Worm (Caenorhabditis elegans): ENCODE data around the gene K02E11.10.
A peak's percentile ranks its signal among the peaks of the same experiment; 100 is the strongest.

K02E11.10 gene

ce11 chrV:14246761-14247160, 5.8 kb upstream of the K02E11.10 start, which contains the start of gene K02E11.3:
K02E11.3 (minus strand) TSS chrV:14246861.
- TF ChIP-seq ref-1 (GFP tag; conservative IDR thresholded peaks at IDR 0.05), result no peak
- no peak for TF ChIP-seq cog-1 (tag; optimal IDR thresholded peaks at IDR 0.05)
- TF ChIP-seq med-1 (GFP tag; optimal IDR thresholded peaks at IDR 0.05; ENCODE audit: insufficient read depth), result no peak

ce11 chrV:14243904-14244303, 3.0 kb upstream of the K02E11.10 start, which contains the start of gene sre-7:
sre-7 (plus strand) TSS chrV:14244204.
- TF ChIP-seq ztf-29 (GFP tag; IDR thresholded peaks at IDR 0.05) (no peak), T22C8.4 (GFP tag; IDR thresholded peaks at IDR 0.05) (no peak), cog-1 (tag; optimal IDR thresholded peaks at IDR 0.05) (no peak), ztf-23 (GFP tag; IDR thresholded peaks at IDR 0.05) (no peak), flt-1 (GFP tag; IDR thresholded peaks at IDR 0.05) (no peak)

ce11 chrV:14237447-14237846, 3.5 kb downstream of the K02E11.10 start:
- TF ChIP-seq flt-1 (GFP tag; IDR thresholded peaks at IDR 0.05), result peak; percentile 70
- peak; percentile 42; the same call in 1 of the 2 replicates for TF ChIP-seq ztf-23 (GFP tag; IDR thresholded peaks at IDR 0.05)
- peak; percentile 28; the same call in 1 of the 2 replicates for TF ChIP-seq T22C8.4 (GFP tag; IDR thresholded peaks at IDR 0.05)
- TF ChIP-seq tab-1 (GFP tag; IDR thresholded peaks at IDR 0.05), result peak; percentile 65; the same call in 1 of the 2 replicates

ce11 chrV:14235942-14236341, 5.0 kb downstream of the K02E11.10 start, which contains the start of gene ent-3:
ent-3 (minus strand) TSS chrV:14236042.
- TF ChIP-seq cog-1 (tag; optimal IDR thresholded peaks at IDR 0.05) (no peak), tab-1 (GFP tag; IDR thresholded peaks at IDR 0.05) (no peak), med-1 (GFP tag; optimal IDR thresholded peaks at IDR 0.05; ENCODE audit: insufficient read depth) (no peak), ref-1 (GFP tag; conservative IDR thresholded peaks at IDR 0.05) (no peak), klf-2 (GFP tag; conservative IDR thresholded peaks at IDR 0.05) (no peak), flt-1 (GFP tag; IDR thresholded peaks at IDR 0.05) (no peak), ztf-29 (GFP tag; IDR thresholded peaks at IDR 0.05) (no peak), T22C8.4 (GFP tag; IDR thresholded peaks at IDR 0.05) (no peak), ztf-23 (GFP tag; IDR thresholded peaks at IDR 0.05) (no peak)

ce11 chrV:14231656-14232055, 9.3 kb downstream of the K02E11.10 start:
- TF ChIP-seq klf-2 (GFP tag; conservative IDR thresholded peaks at IDR 0.05) (no peak), tab-1 (GFP tag; IDR thresholded peaks at IDR 0.05) (no peak), ref-1 (GFP tag; conservative IDR thresholded peaks at IDR 0.05) (no peak), flt-1 (GFP tag; IDR thresholded peaks at IDR 0.05) (no peak), ztf-23 (GFP tag; IDR thresholded peaks at IDR 0.05) (no peak), ztf-29 (GFP tag; IDR thresholded peaks at IDR 0.05) (no peak), cog-1 (tag; optimal IDR thresholded peaks at IDR 0.05) (no peak), T22C8.4 (GFP tag; IDR thresholded peaks at IDR 0.05) (no peak), med-1 (GFP tag; optimal IDR thresholded peaks at IDR 0.05; ENCODE audit: insufficient read depth) (no peak)

DNA sequence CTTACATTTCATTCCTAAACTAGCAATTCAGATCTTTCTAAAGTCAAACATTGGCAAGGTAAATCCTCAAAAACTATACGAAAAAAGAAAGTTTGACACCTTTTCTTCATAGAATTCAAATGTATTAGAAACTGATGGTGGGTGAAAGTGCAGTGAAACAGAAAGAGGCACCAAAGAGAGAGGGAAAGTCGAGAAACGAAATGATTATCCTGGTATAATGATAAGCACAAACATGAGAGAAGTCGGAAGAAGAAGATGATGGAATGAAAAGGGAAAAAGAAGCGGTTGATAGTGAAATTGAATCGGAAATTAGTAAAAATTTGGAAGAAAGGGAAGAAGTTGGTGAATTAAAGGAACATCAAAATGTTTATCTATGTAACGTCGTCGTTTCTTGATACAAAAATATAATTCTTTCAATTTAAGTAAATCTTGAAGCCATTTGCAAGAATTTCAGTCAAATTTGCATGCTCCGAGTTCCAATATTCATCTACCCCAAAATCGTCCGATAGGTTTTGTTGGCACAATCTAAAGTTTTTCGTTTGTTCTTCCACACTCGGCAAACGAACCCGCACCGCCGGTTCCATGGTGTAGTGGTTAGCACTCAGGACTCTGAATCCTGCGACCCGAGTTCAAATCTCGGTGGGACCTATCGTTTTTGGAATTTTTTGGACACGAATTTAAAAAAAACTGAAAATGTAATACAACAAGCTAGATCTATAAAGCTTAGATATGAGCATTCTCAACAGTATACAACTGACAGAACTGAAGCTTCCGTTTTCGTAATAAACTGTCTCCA, 10.0 kb downstream of the K02E11.10 start:
- TF ChIP-seq flt-1 (GFP tag; IDR thresholded peaks at IDR 0.05) (no peak), ztf-29 (GFP tag; IDR thresholded peaks at IDR 0.05) (no peak), med-1 (GFP tag; optimal IDR thresholded peaks at IDR 0.05; ENCODE audit: insufficient read depth) (no peak), ref-1 (GFP tag; conservative IDR thresholded peaks at IDR 0.05) (no peak), ztf-23 (GFP tag; IDR thresholded peaks at IDR 0.05) (0 out of 2 replicates have a peak, but pooled peaks have one; percentile 8), T22C8.4 (GFP tag; IDR thresholded peaks at IDR 0.05) (no peak)

DNA sequence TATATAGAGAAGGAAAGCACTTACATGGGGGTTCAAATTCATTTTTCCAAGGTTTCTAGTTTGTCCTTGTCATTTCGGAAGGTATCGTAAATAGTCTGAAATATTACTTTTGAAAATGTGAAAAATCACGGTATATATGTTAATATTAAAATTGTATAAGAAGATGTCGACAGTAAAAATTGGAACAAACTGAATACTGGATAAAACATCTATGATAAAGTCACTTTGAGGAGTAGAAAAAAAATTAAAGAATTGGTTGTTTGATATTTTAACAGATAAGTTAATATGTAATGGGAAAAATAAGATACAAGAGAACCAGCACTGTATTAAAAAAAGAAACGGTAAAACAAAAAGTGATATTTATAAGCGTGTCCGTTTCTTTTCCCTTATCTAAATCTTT, 14.6 kb downstream of the K02E11.10 start, which contains the start of gene nep-21:
Gene nep-21 (minus strand): TSS at position 101 of the 400 bp plus-strand sequence.
- no peak for TF ChIP-seq flt-1 (GFP tag; IDR thresholded peaks at IDR 0.05)
- no peak for TF ChIP-seq ref-1 (GFP tag; conservative IDR thresholded peaks at IDR 0.05)
- no peak for TF ChIP-seq cog-1 (tag; optimal IDR thresholded peaks at IDR 0.05)
- TF ChIP-seq ztf-29 (GFP tag; IDR thresholded peaks at IDR 0.05), result no peak
- no peak for TF ChIP-seq tab-1 (GFP tag; IDR thresholded peaks at IDR 0.05)
- no peak for TF ChIP-seq med-1 (GFP tag; optimal IDR thresholded peaks at IDR 0.05; ENCODE audit: insufficient read depth)
- no peak for TF ChIP-seq ztf-23 (GFP tag; IDR thresholded peaks at IDR 0.05)
- TF ChIP-seq klf-2 (GFP tag; conservative IDR thresholded peaks at IDR 0.05), result no peak
- no peak for TF ChIP-seq T22C8.4 (GFP tag; IDR thresholded peaks at IDR 0.05)

DNA sequence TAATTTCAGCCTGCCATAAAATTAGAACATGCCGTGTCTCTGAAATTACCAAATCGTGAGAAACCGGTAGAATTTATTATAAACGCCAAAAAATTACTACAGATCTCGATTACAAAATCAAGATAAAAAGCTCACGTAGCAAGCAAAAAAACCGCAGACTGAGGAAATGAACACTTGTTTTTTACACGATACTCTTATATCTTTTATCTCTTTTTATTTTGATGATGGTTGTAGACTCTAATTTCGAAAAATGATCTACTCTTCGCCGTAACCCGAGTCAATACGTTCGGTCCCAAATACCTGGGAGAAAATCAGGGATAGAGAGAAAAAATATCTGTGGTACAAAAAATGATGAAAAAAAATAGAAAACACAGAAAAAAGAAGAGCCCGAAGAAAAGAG, 17.8 kb downstream of the K02E11.10 start:
- TF ChIP-seq T22C8.4 (GFP tag; IDR thresholded peaks at IDR 0.05), result no peak
- no peak for TF ChIP-seq ztf-29 (GFP tag; IDR thresholded peaks at IDR 0.05)
- TF ChIP-seq med-1 (GFP tag; optimal IDR thresholded peaks at IDR 0.05; ENCODE audit: insufficient read depth), result no peak

DNA sequence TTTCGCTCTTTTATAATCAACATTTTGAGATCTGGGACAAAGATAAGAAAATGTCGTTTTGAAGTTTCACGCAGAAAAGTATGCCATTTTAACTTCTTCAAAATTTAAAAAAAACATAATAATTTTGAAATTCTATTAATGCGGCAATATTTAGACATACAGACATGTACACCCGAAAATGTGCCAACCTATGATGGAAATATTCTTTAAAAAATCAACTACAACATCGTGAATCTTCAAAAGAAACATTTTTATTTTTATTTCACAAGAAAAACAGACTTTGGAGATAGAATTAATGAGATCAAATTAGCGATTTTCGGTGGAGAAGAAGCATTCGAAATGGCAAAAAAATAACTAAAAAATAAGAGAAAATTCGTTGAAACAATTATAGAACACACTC, 25.8 kb downstream of the K02E11.10 start, which contains the start of gene T16A9.5:
Gene T16A9.5 (minus strand): TSS at position 101 of the 400 bp plus-strand sequence.
- TF ChIP-seq tab-1 (GFP tag; IDR thresholded peaks at IDR 0.05), result no peak
- TF ChIP-seq ref-1 (GFP tag; conservative IDR thresholded peaks at IDR 0.05), result no peak
- no peak for TF ChIP-seq med-1 (GFP tag; optimal IDR thresholded peaks at IDR 0.05; ENCODE audit: insufficient read depth)
- no peak for TF ChIP-seq klf-2 (GFP tag; conservative IDR thresholded peaks at IDR 0.05)

DNA sequence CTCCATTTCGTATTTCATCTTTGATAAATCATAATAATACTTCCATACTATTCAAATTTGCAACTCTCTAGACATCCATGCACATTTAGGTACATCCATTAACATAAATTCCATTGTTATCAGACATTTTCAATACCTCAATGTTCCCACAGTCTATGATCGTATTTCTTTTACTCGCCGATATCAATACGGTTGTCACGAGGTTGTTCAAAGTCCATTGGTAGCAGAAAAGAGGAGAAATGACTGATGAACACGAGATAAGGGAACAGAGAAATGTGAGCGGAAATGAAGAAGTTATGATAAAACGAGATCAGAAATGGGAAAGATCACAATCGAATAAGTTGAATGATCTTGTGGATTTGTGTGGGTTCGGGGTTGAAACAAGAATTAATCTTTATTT, 28.1 kb downstream of the K02E11.10 start:
- no peak for TF ChIP-seq tab-1 (GFP tag; IDR thresholded peaks at IDR 0.05)
- TF ChIP-seq klf-2 (GFP tag; conservative IDR thresholded peaks at IDR 0.05), result no peak
- no peak for TF ChIP-seq ztf-29 (GFP tag; IDR thresholded peaks at IDR 0.05)
- no peak for TF ChIP-seq ztf-23 (GFP tag; IDR thresholded peaks at IDR 0.05)
- TF ChIP-seq T22C8.4 (GFP tag; IDR thresholded peaks at IDR 0.05), result no peak
- no peak for TF ChIP-seq med-1 (GFP tag; optimal IDR thresholded peaks at IDR 0.05; ENCODE audit: insufficient read depth)
- TF ChIP-seq flt-1 (GFP tag; IDR thresholded peaks at IDR 0.05), result no peak
- TF ChIP-seq ref-1 (GFP tag; conservative IDR thresholded peaks at IDR 0.05), result no peak
- no peak for TF ChIP-seq cog-1 (tag; optimal IDR thresholded peaks at IDR 0.05)
